Worm (Caenorhabditis elegans) whole organism, midembryonic: ENCODE measurements around the gene uvs-1.

Experiments used
- cog-1 ChIP-seq: sonication (generic microtip); optimal IDR thresholded peaks from 2 replicates; lab custom pipeline; 2016; ENCODE audit warnings: missing genetic modification characterization, missing compliant biosample characterization
- flt-1 ChIP-seq: fragments of 200-800 bp; sonication (Bioruptor generic); IDR thresholded peaks from 2 replicates; pipeline ENCODE4 v1.3.6; 2022; ENCODE audit warnings: missing genetic modification characterization, missing compliant biosample characterization
- klf-2 ChIP-seq: fragments of 200-800 bp; sonication (Bioruptor generic); conservative IDR thresholded peaks from 2 replicates; pipeline ENCODE4 v1.3.6; 2022; ENCODE audit warnings: missing genetic modification reagents, missing genetic modification characterization, missing compliant biosample characterization
- ref-1 ChIP-seq: fragments of 200-800 bp; sonication (Bioruptor generic); conservative IDR thresholded peaks from 2 replicates; pipeline ENCODE4 v1.3.6; 2022; ENCODE audit warnings: missing genetic modification reagents, missing genetic modification characterization, missing compliant biosample characterization
- ztf-23 ChIP-seq: fragments of 200-800 bp; sonication (Bioruptor generic); IDR thresholded peaks from 2 replicates; pipeline ENCODE4 v1.3.6; 2022; ENCODE audit warnings: missing genetic modification reagents, missing genetic modification characterization, missing compliant biosample characterization

DNA sequence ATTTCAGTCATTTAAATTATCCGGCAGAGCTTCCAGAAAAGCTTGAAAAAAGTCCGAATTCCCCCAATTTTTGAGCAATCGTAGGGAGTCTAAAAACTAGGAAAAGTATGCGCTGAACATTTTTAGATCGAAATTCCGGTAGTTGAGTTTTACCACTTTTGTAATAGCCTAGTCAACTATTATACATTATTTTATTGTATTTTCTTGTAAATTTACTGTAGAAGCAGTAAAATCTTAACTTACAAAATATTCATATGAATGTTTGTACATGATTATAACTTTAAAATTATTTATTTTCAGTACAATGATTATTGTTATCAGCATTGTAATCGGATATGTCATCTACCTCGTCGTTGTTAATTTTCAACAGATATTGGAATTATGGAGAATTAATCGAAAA is 22.5 kb downstream of the uvs-1 start, which contains the start of gene cyp-32A1:
- no peak for TF ChIP-seq flt-1
- no peak for TF ChIP-seq ztf-23 (GFP tag; lab: Robert Waterston, UW)
- no peak for TF ChIP-seq klf-2 (GFP tag; lab: Robert Waterston, UW)
- TF ChIP-seq ref-1 (GFP tag; lab: Robert Waterston, UW), result no peak
- no peak for TF ChIP-seq cog-1
